Worm (Caenorhabditis elegans): ENCODE data around the gene mrps-18.C.
A peak's percentile ranks its signal among the peaks of the same experiment; 100 is the strongest.

mrps-18.C gene

DNA sequence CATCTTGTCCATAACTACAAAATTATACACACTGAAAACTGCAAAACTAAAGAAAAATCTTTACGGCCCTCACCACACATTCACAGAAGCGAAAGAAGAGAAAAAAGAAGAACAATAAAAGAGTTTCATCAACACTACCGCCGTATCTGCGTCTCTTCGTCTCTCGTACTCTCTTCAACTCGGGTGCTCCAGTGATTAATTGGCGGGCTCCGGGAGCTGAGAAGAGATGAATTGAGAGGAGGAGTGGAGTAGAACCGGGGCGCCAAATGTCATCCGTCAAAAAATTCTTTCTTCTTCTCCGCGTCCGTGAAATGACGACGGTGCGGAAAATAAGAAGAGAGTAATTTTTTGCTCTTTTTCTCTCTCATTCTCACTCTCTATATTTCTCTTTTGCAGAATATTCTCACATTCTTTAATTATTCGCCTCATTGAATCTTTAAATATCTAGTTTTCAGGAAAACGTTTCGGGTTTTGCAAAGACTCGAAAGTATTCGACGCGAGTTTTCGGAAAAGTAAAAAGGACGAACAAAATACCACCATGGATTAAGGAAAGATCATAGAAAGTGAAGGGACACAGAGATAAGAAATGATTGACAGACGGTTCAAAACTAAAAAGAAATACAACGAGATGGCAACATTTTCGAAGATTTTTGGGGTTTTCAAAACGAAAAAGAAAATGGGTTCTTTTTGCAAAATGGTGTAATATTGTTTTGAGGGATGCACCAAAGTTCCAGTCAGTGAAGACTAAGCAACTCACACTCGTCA, 28.3 kb upstream of the mrps-18.C start (continued):
- 0 out of 2 replicates have a peak, but pooled peaks have one; percentile 35 for TF ChIP-seq egl-43 (GFP tag; IDR thresholded peaks at IDR 0.05)
- TF ChIP-seq mxl-2 (GFP tag; conservative IDR thresholded peaks at IDR 0.05) = no peak
- no peak for TF ChIP-seq tag-97 (GFP tag; IDR thresholded peaks at IDR 0.05)
- TF ChIP-seq saeg-2 (GFP tag; IDR thresholded peaks at IDR 0.05) = no peak
- no peak for TF ChIP-seq attf-4 (tag; optimal IDR thresholded peaks at IDR 0.05)
- no peak for TF ChIP-seq sdz-12 (GFP tag; optimal IDR thresholded peaks at IDR 0.05)
- TF ChIP-seq ZK337.2 (GFP tag; IDR thresholded peaks at IDR 0.05) = no peak
- TF ChIP-seq nhr-28 (tag; optimal IDR thresholded peaks at IDR 0.05) = no peak
- TF ChIP-seq nhr-10 (tag; optimal IDR thresholded peaks at IDR 0.05) = no peak
- TF ChIP-seq hif-1 (tag; optimal IDR thresholded peaks at IDR 0.05) = peak in 1 of 2 experiments; percentile 28
- no peak for TF ChIP-seq zip-2 (tag; optimal IDR thresholded peaks at IDR 0.05)
- TF ChIP-seq ZK546.5 (tag; optimal IDR thresholded peaks at IDR 0.05) = no peak
- TF ChIP-seq ceh-28 (tag; optimal IDR thresholded peaks at IDR 0.05) = no peak
- TF ChIP-seq php-3 (GFP tag; IDR thresholded peaks at IDR 0.05) = no peak
- no peak for TF ChIP-seq gei-8 (GFP tag; optimal IDR thresholded peaks at IDR 0.05)
- TF ChIP-seq daf-12 (tag; optimal IDR thresholded peaks at IDR 0.05) = no peak
- TF ChIP-seq arid-1 (GFP tag; conservative IDR thresholded peaks at IDR 0.05) = no peak
- TF ChIP-seq jun-1 (tag; optimal IDR thresholded peaks at IDR 0.05) = no peak
- 0 out of 2 replicates have a peak, but pooled peaks have one; percentile 18 for TF ChIP-seq dmd-6 (GFP tag; IDR thresholded peaks at IDR 0.05)
- TF ChIP-seq dmd-8 (GFP tag; IDR thresholded peaks at IDR 0.05) = no peak
- no peak for TF ChIP-seq snpc-1.2 (GFP tag; IDR thresholded peaks at IDR 0.05)

- no peak for TF ChIP-seq nhr-237 (tag; optimal IDR thresholded peaks at IDR 0.05)
- no peak for TF ChIP-seq mdt-29 (GFP tag; IDR thresholded peaks at IDR 0.05)
- TF ChIP-seq daf-19 (GFP tag; conservative IDR thresholded peaks at IDR 0.05) = no peak
- peak; percentile 35; the same call in 1 of the 2 replicates for TF ChIP-seq tra-1 (GFP tag; IDR thresholded peaks at IDR 0.05)
- TF ChIP-seq spr-1 (tag; optimal IDR thresholded peaks at IDR 0.05) = no peak
- peak; percentile 47 for TF ChIP-seq nhr-11 (tag; optimal IDR thresholded peaks at IDR 0.05)
- no peak for TF ChIP-seq ceh-82 (tag; optimal IDR thresholded peaks at IDR 0.05)
- peak in 1 of 2 experiments; percentile 97 for TF ChIP-seq unc-62 (GFP tag; optimal IDR thresholded peaks at IDR 0.05 in 1 of 2)
- no peak for TF ChIP-seq unc-62 (tag; optimal IDR thresholded peaks at IDR 0.05)
- TF ChIP-seq dve-1 (tag; optimal IDR thresholded peaks at IDR 0.05; ENCODE audit: insufficient read depth) = no peak
- peak; percentile 25 for TF ChIP-seq rbr-2 (tag; optimal IDR thresholded peaks at IDR 0.05)
- TF ChIP-seq unc-39 (tag; optimal IDR thresholded peaks at IDR 0.05) = no peak
- TF ChIP-seq lsy-2 (tag; optimal IDR thresholded peaks at IDR 0.05) = peak in 1 of 2 experiments; percentile 53
- peak; percentile 59; the same call in 1 of the 2 replicates for TF ChIP-seq ceh-20 (GFP tag; IDR thresholded peaks at IDR 0.05)
- peak; percentile 62 for TF ChIP-seq ctbp-1 (GFP tag; IDR thresholded peaks at IDR 0.05)
- peak; percentile 54 for TF ChIP-seq hmg-1.1 (GFP tag; IDR thresholded peaks at IDR 0.05)
- peak; percentile 77 for TF ChIP-seq mep-1 (tag; optimal IDR thresholded peaks at IDR 0.05)
- TF ChIP-seq lim-7 (GFP tag; IDR thresholded peaks at IDR 0.05) = no peak
- TF ChIP-seq ZK337.2 (GFP tag; IDR thresholded peaks at IDR 0.05) = 0 out of 2 replicates have a peak, but pooled peaks have one; percentile 12
Observed at ce11 chrII:6708980-6709379, 27.0 kb upstream of the mrps-18.C start.

- TF ChIP-seq vab-7 (GFP tag; IDR thresholded peaks at IDR 0.05) = no peak
- TF ChIP-seq mep-1 (tag; optimal IDR thresholded peaks at IDR 0.05) = no peak
- TF ChIP-seq lin-13 (GFP tag; optimal IDR thresholded peaks at IDR 0.05) = no peak
- peak; percentile 69 for TF ChIP-seq fkh-10 (GFP tag; optimal IDR thresholded peaks at IDR 0.05)
- no peak for TF ChIP-seq ZK337.2 (GFP tag; IDR thresholded peaks at IDR 0.05)
- peak; percentile 59; the same call in 1 of the 2 replicates for TF ChIP-seq ctbp-1 (GFP tag; IDR thresholded peaks at IDR 0.05)
- TF ChIP-seq nhr-41 (GFP tag; IDR thresholded peaks at IDR 0.05) = no peak
- no peak for TF ChIP-seq hlh-11 (tag; optimal IDR thresholded peaks at IDR 0.05)
- TF ChIP-seq zfp-2 (tag; optimal IDR thresholded peaks at IDR 0.05) = no peak
- TF ChIP-seq dpl-1 (GFP tag; optimal IDR thresholded peaks at IDR 0.05) = no peak
- TF ChIP-seq mdt-29 (GFP tag; IDR thresholded peaks at IDR 0.05) = no peak
- peak; percentile 49 for TF ChIP-seq ces-1 (GFP tag; optimal IDR thresholded peaks at IDR 0.05)
- no peak for TF ChIP-seq spr-3 (GFP tag; optimal IDR thresholded peaks at IDR 0.05)
- TF ChIP-seq dmd-6 (GFP tag; IDR thresholded peaks at IDR 0.05) = no peak
- TF ChIP-seq nhr-28 (tag; optimal IDR thresholded peaks at IDR 0.05) = no peak
- TF ChIP-seq zip-2 (tag; optimal IDR thresholded peaks at IDR 0.05) = no peak
- TF ChIP-seq nhr-76 (tag; optimal IDR thresholded peaks at IDR 0.05) = no peak
- TF ChIP-seq tag-97 (GFP tag; IDR thresholded peaks at IDR 0.05) = no peak
Observed at ce11 chrII:6709680-6710079, 26.3 kb upstream of the mrps-18.C start.

Data from whole organism, L4 larva.